Worm (Caenorhabditis elegans) whole organism, young adult: ENCODE results near the gene mccc-2.

Source experiments
- B0035.1 ChIP-seq: sonication (generic microtip); optimal IDR thresholded peaks from 2 replicates; lab custom pipeline; 2016; ENCODE audit warnings: missing genetic modification characterization, mild to moderate bottlenecking, missing compliant biosample characterization, missing genotype, missing genetic modification reagents
- B0336.3 ChIP-seq: fragments of 200-800 bp; sonication (Bioruptor generic); IDR thresholded peaks from 2 replicates; pipeline ENCODE4 v1.3.6; 2022; ENCODE audit warnings: missing genetic modification characterization, missing compliant biosample characterization
- F33H1.4 ChIP-seq: fragments of 200-800 bp; sonication (Bioruptor generic); IDR thresholded peaks from 2 replicates; pipeline ENCODE4 v1.3.6; 2022; ENCODE audit warnings: missing genetic modification reagents, missing genetic modification characterization, missing compliant biosample characterization
- F55B11.4 ChIP-seq: sonication (generic microtip); optimal IDR thresholded peaks from 2 replicates; lab custom pipeline; 2016; ENCODE audit warnings: missing compliant biosample characterization, missing genetic modification characterization, borderline replicate concordance; ENCODE audit not compliant: insufficient read depth
- K11D2.4 ChIP-seq: fragments of 200-800 bp; sonication (Bioruptor generic); IDR thresholded peaks from 2 replicates; pipeline ENCODE4 v1.3.6; 2022; ENCODE audit warnings: missing genetic modification reagents, missing genetic modification characterization, missing compliant biosample characterization
- T07F8.4 ChIP-seq: sonication (generic microtip); optimal IDR thresholded peaks from 2 replicates; lab custom pipeline; 2016; ENCODE audit warnings: mild to moderate bottlenecking, missing genetic modification characterization, moderate library complexity, missing compliant biosample characterization
- Y53F4B.3 ChIP-seq: fragments of 200-800 bp; sonication (Bioruptor generic); IDR thresholded peaks from 2 replicates; pipeline ENCODE4 v1.3.6; 2022; ENCODE audit warnings: missing genetic modification reagents, missing genetic modification characterization, missing compliant biosample characterization
- Y56A3A.18 ChIP-seq: fragments of 200-800 bp; sonication (Bioruptor generic); IDR thresholded peaks from 2 replicates; pipeline ENCODE4 v1.3.6; 2022; ENCODE audit warnings: missing genetic modification reagents, missing genetic modification characterization, missing compliant biosample characterization
- Y79H2A.3 ChIP-seq: fragments of 200-800 bp; sonication (Bioruptor generic); conservative IDR thresholded peaks from 2 replicates; pipeline ENCODE4 v1.3.6; 2022; ENCODE audit warnings: missing genetic modification reagents, missing genetic modification characterization, missing compliant biosample characterization
- aptf-2 ChIP-seq: fragments of 200-800 bp; sonication (Bioruptor generic); conservative IDR thresholded peaks from 2 replicates; pipeline ENCODE4 v1.3.6; 2022; ENCODE audit warnings: missing genetic modification reagents, missing genetic modification characterization, missing compliant biosample characterization
- atf-7 ChIP-seq: sonication (generic microtip); optimal IDR thresholded peaks from 2 replicates; lab custom pipeline; 2017; ENCODE audit warnings: mild to moderate bottlenecking, missing genetic modification characterization, missing compliant biosample characterization
- athp-1 ChIP-seq: sonication (generic microtip); optimal IDR thresholded peaks from 2 replicates; lab custom pipeline; 2017; ENCODE audit warnings: mild to moderate bottlenecking, missing genetic modification characterization, missing compliant biosample characterization
- cebp-1 ChIP-seq, 2 experiments: fragments of 200-800 bp in 1 of 2; sonication (Bioruptor generic) in 1 of 2; sonication (generic microtip) in 1 of 2; IDR thresholded peaks in 1 of 2; optimal IDR thresholded peaks in 1 of 2; 2 replicates each; pipeline versions ENCODE4 v1.3.6 to Lab custom; 2017 to 2022; ENCODE audit warnings: missing compliant biosample characterization in 2 of 2, missing genetic modification characterization in 2 of 2, mild to moderate bottlenecking in 1 of 2, missing genetic modification reagents in 1 of 2, moderate library complexity in 1 of 2
- ceh-40 ChIP-seq: fragments of 200-800 bp; sonication (Bioruptor generic); IDR thresholded peaks from 2 replicates; pipeline ENCODE4 v1.3.6; 2022; ENCODE audit warnings: missing genetic modification characterization, missing compliant biosample characterization
- die-1 ChIP-seq: sonication (generic microtip); optimal IDR thresholded peaks from 2 replicates; lab custom pipeline; 2016; ENCODE audit warnings: missing genotype, mild to moderate bottlenecking, missing genetic modification characterization, missing compliant biosample characterization
- efl-1 ChIP-seq: fragments of 150-350 bp; optimal IDR thresholded peaks from 2 replicates; lab custom pipeline; 2014; ENCODE audit warnings: missing biosample characterization, missing genetic modification reagents, missing genetic modification characterization
- egrh-3 ChIP-seq: fragments of 200-800 bp; sonication (Bioruptor generic); IDR thresholded peaks from 2 replicates; pipeline ENCODE4 v1.3.6; 2022; ENCODE audit warnings: missing genetic modification reagents, missing genetic modification characterization, missing compliant biosample characterization
- fkh-3 ChIP-seq: sonication (generic microtip); optimal IDR thresholded peaks from 2 replicates; lab custom pipeline; 2016; ENCODE audit warnings: mild to moderate bottlenecking, missing genetic modification characterization, missing compliant biosample characterization
- hsf-1 ChIP-seq: fragments of 200-800 bp; sonication (Bioruptor generic); IDR thresholded peaks from 2 replicates; pipeline ENCODE4 v1.3.6; 2022; ENCODE audit warnings: missing genetic modification reagents, missing genetic modification characterization, missing compliant biosample characterization
- let-607 ChIP-seq, 2 experiments: fragments of 200-800 bp in 1 of 2; sonication (Bioruptor generic) in 1 of 2; sonication (generic microtip) in 1 of 2; optimal IDR thresholded peaks; 2 replicates each; lab custom pipeline; 2016 to 2018; ENCODE audit warnings: mild to moderate bottlenecking in 2 of 2, missing compliant biosample characterization in 2 of 2, missing genetic modification characterization in 2 of 2, moderate library complexity in 2 of 2, missing genotype in 1 of 2
- lin-35 ChIP-seq, 3 experiments: fragments of 150-350 bp in 2 of 3; sonication (generic microtip) in 1 of 3; optimal IDR thresholded peaks; 2 replicates each; lab custom pipeline; 2014 to 2018; ENCODE audit warnings: missing biosample characterization in 3 of 3, missing genetic modification characterization in 3 of 3, missing genetic modification reagents in 3 of 3
- mcd-1 ChIP-seq: fragments of 200-800 bp; sonication (Bioruptor generic); IDR thresholded peaks from 2 replicates; pipeline ENCODE4 v1.3.6; 2022; ENCODE audit warnings: missing genetic modification reagents, missing genetic modification characterization, missing compliant biosample characterization
- mxl-1 ChIP-seq: sonication (generic microtip); optimal IDR thresholded peaks from 2 replicates; lab custom pipeline; 2016; ENCODE audit warnings: missing genetic modification characterization, missing compliant biosample characterization
- nfya-1 ChIP-seq: sonication (generic microtip); optimal IDR thresholded peaks from 2 replicates; lab custom pipeline; 2017; ENCODE audit warnings: antibody characterized with exemption, missing compliant biosample characterization, missing genetic modification characterization, borderline replicate concordance; ENCODE audit not compliant: insufficient read depth
- nfyb-1 ChIP-seq: fragments of 200-800 bp; sonication (Bioruptor generic); IDR thresholded peaks from 2 replicates; pipeline ENCODE4 v1.3.6; 2022; ENCODE audit warnings: missing genetic modification reagents, missing genetic modification characterization, missing compliant biosample characterization
- nhr-80 ChIP-seq: sonication (generic microtip); optimal IDR thresholded peaks from 2 replicates; lab custom pipeline; 2016; ENCODE audit warnings: missing genetic modification characterization, missing compliant biosample characterization
- nhr-90 ChIP-seq: sonication (generic microtip); optimal IDR thresholded peaks from 2 replicates; lab custom pipeline; 2016; ENCODE audit warnings: missing genotype, mild to moderate bottlenecking, missing genetic modification characterization, missing compliant biosample characterization
- rpc-1 ChIP-seq, 2 experiments: fragments of 150-350 bp in 1 of 2; sonication (generic microtip) in 1 of 2; optimal IDR thresholded peaks; 2 replicates each; lab custom pipeline; 2014 to 2018; ENCODE audit warnings: missing biosample characterization in 1 of 2, missing genetic modification characterization in 1 of 2, missing genetic modification reagents in 1 of 2, missing genotype in 1 of 2
- sea-2 ChIP-seq: fragments of 200-800 bp; sonication (Bioruptor generic); IDR thresholded peaks from 2 replicates; pipeline ENCODE4 v1.3.6; 2022; ENCODE audit warnings: missing genetic modification characterization, missing compliant biosample characterization
- snpc-1.1 ChIP-seq: sonication (generic microtip); optimal IDR thresholded peaks from 2 replicates; lab custom pipeline; 2017; ENCODE audit warnings: missing genetic modification characterization, mild to moderate bottlenecking, missing compliant biosample characterization, antibody characterized with exemption, moderate library complexity, missing genotype, missing genetic modification reagents; ENCODE audit not compliant: insufficient read depth
- somi-1 ChIP-seq: fragments of 200-800 bp; sonication (Bioruptor generic); optimal IDR thresholded peaks from 2 replicates; lab custom pipeline; 2018; ENCODE audit warnings: mild to moderate bottlenecking, missing genetic modification characterization, missing compliant biosample characterization
- tbp1 ChIP-seq: fragments of 200-800 bp; sonication (Bioruptor generic); optimal IDR thresholded peaks from 2 replicates; lab custom pipeline; 2018; ENCODE audit warnings: mild to moderate bottlenecking, missing genetic modification characterization, missing compliant biosample characterization
- tlf-1 ChIP-seq: fragments of 200-800 bp; sonication (Bioruptor generic); optimal IDR thresholded peaks from 2 replicates; lab custom pipeline; 2018; ENCODE audit warnings: mild to moderate bottlenecking, missing genetic modification characterization, missing compliant biosample characterization
- zfh-2 ChIP-seq: fragments of 200-800 bp; sonication (Bioruptor generic); conservative IDR thresholded peaks from 2 replicates; pipeline ENCODE4 v1.3.6; 2022; ENCODE audit warnings: missing genetic modification reagents, missing genetic modification characterization, missing compliant biosample characterization

Gene mccc-2

ce11 chrIII:9091392-9092291 is 2.5 kb upstream of the mccc-2 start, which contains the start of gene glp-1 (continued):
- no peak for TF ChIP-seq nfya-1 (tag; lab: Kevin White, UChicago)
- TF ChIP-seq nhr-90 (tag; lab: Kevin White, UChicago) = no peak
- TF ChIP-seq sea-2 = no peak
- TF ChIP-seq fkh-3 (tag; lab: Kevin White, UChicago) = no peak
- TF ChIP-seq mxl-1 (tag; lab: Kevin White, UChicago) = no peak
- TF ChIP-seq Y79H2A.3 (GFP tag; lab: Robert Waterston, UW) = no peak
- TF ChIP-seq K11D2.4 = no peak
- TF ChIP-seq tbp1 = no peak

ce11 chrIII:9084329-9084728 is 4.8 kb downstream of the mccc-2 start:
- TF ChIP-seq zfh-2 (GFP tag; lab: Robert Waterston, UW) = no peak
- TF ChIP-seq tbp1 = no peak
- TF ChIP-seq tlf-1 = no peak
- no peak for TF ChIP-seq Y53F4B.3
- no peak for TF ChIP-seq T07F8.4 (tag; lab: Kevin White, UChicago)
- TF ChIP-seq B0336.3 = 0 out of 2 replicates have a peak, but pooled peaks have one; percentile 14
- TF ChIP-seq cebp-1 (GFP tag; IDR thresholded peaks at IDR 0.05; lab: Robert Waterston, UW) = no peak
- peak; percentile 13 for TF ChIP-seq cebp-1 (tag; optimal IDR thresholded peaks at IDR 0.05; lab: Kevin White, UChicago)
- TF ChIP-seq snpc-1.1 = no peak
- no peak for TF ChIP-seq efl-1 (GFP tag; lab: Kevin White, UChicago)
- TF ChIP-seq rpc-1 (optimal IDR thresholded peaks at IDR 0.05; lab: Kevin White, UChicago) = no peak
- TF ChIP-seq rpc-1 (tag; optimal IDR thresholded peaks at IDR 0.05; lab: Kevin White, UChicago) = no peak
- no peak for TF ChIP-seq F33H1.4 (GFP tag; lab: Robert Waterston, UW)
- no peak for TF ChIP-seq sea-2
- TF ChIP-seq mcd-1 (GFP tag; lab: Robert Waterston, UW) = 0 out of 2 replicates have a peak, but pooled peaks have one; percentile 11

ce11 chrIII:9083118-9083517 is 6.1 kb downstream of the mccc-2 start:
- TF ChIP-seq lin-35 (GFP tag; optimal IDR thresholded peaks at IDR 0.05; lab: Kevin White, UChicago) (peak in 1 of 3 experiments; percentile 11), F55B11.4 (no peak), die-1 (tag; lab: Kevin White, UChicago) (no peak), somi-1 (GFP tag; lab: Kevin White, UChicago) (peak; percentile 42), atf-7 (tag; lab: Kevin White, UChicago) (no peak), aptf-2 (GFP tag; lab: Robert Waterston, UW) (no peak)

- TF ChIP-seq let-607 (tag; optimal IDR thresholded peaks at IDR 0.05; lab: Kevin White, UChicago) = no peak
- TF ChIP-seq zfh-2 (GFP tag; lab: Robert Waterston, UW) = peak; percentile 75
- TF ChIP-seq nfyb-1 (GFP tag; lab: Robert Waterston, UW) = 0 out of 2 replicates have a peak, but pooled peaks have one; percentile 46
- 0 out of 2 replicates have a peak, but pooled peaks have one; percentile 6 for TF ChIP-seq egrh-3 (GFP tag; lab: Robert Waterston, UW)
Measured at ce11 chrIII:9081763-9082162, 7.4 kb downstream of the mccc-2 start, which contains the start of gene far-2. TSS of gene far-2 (plus strand) at chrIII:9081828.

- TF ChIP-seq B0035.1 (tag; lab: Kevin White, UChicago) (no peak), nhr-80 (tag; lab: Kevin White, UChicago) (no peak), athp-1 (tag; lab: Kevin White, UChicago) (no peak), Y56A3A.18 (GFP tag; lab: Robert Waterston, UW) (no peak), ceh-40 (GFP tag; lab: Robert Waterston, UW) (no peak), hsf-1 (GFP tag; lab: Robert Waterston, UW) (no peak)
Measured at ce11 chrIII:9081055-9081454, 8.1 kb downstream of the mccc-2 start, which contains the start of gene far-1. TSS of gene far-1 (minus strand) at chrIII:9081179.
